Fruit fly (Drosophila melanogaster) whole organism, embryonic: ENCODE results near the gene Pig1.

ENCODE experiments used
- Awh ChIP-seq: fragments of 200-800 bp; sonication (Bioruptor generic); IDR thresholded peaks from 2 replicates; pipeline ENCODE4, ENCODE4 v1.3.6; 2022; ENCODE audit warnings: missing biosample characterization, missing genetic modification characterization
- B-H2 ChIP-seq: fragments of 200-800 bp; sonication (Bioruptor generic); optimal IDR thresholded peaks from 2 replicates; lab custom pipeline; 2018; ENCODE audit warnings: missing biosample characterization, mild to moderate bottlenecking, missing genetic modification characterization
- Bdp1 ChIP-seq: fragments of 200-800 bp; sonication (Bioruptor generic); optimal IDR thresholded peaks from 3 replicates; lab custom pipeline; 2016; ENCODE audit warnings: missing biosample characterization, missing genetic modification characterization
- CG10274 ChIP-seq: fragments of 200-800 bp; sonication (Bioruptor generic); optimal IDR thresholded peaks from 3 replicates; lab custom pipeline; 2017; ENCODE audit warnings: missing biosample characterization, mild to moderate bottlenecking, missing genetic modification characterization
- CG10431 ChIP-seq: fragments of 200-800 bp; sonication (Bioruptor generic); optimal IDR thresholded peaks from 3 replicates; lab custom pipeline; 2018; ENCODE audit warnings: missing biosample characterization, mild to moderate bottlenecking, missing genetic modification characterization
- CG11504 ChIP-seq: fragments of 200-800 bp; sonication (Bioruptor generic); optimal IDR thresholded peaks from 3 replicates; lab custom pipeline; 2019; ENCODE audit warnings: missing biosample characterization, mild to moderate bottlenecking, missing genetic modification characterization, moderate library complexity
- CG11696 ChIP-seq: fragments of 200-800 bp; sonication (Bioruptor generic); IDR thresholded peaks from 2 replicates; pipeline ENCODE4 v1.3.6; 2022; ENCODE audit warnings: missing biosample characterization, missing genetic modification characterization
- CG12155 ChIP-seq: fragments of 200-800 bp; sonication (Bioruptor generic); optimal IDR thresholded peaks from 3 replicates; lab custom pipeline; 2016; ENCODE audit warnings: missing biosample characterization, missing genetic modification characterization
- CG14860 ChIP-seq: fragments of 200-800 bp; sonication (Bioruptor generic); IDR thresholded peaks from 3 replicates; pipeline ENCODE4 v1.3.6; 2022; ENCODE audit warnings: missing biosample characterization, missing genetic modification characterization; ENCODE audit not compliant: partially characterized antibody
- CG16863 ChIP-seq: fragments of 200-800 bp; sonication (Bioruptor generic); optimal IDR thresholded peaks from 3 replicates; lab custom pipeline; 2016; ENCODE audit warnings: missing biosample characterization, missing genetic modification characterization
- CG1832 ChIP-seq: fragments of 200-800 bp; sonication (Bioruptor generic); optimal IDR thresholded peaks from 2 replicates; lab custom pipeline; 2017; ENCODE audit warnings: missing biosample characterization, mild to moderate bottlenecking, missing genetic modification characterization, inconsistent platforms
- CG18764 ChIP-seq: fragments of 200-800 bp; sonication (Bioruptor generic); optimal IDR thresholded peaks from 3 replicates; lab custom pipeline; 2016; ENCODE audit warnings: missing biosample characterization, missing genetic modification characterization
- CG2116 ChIP-seq: fragments of 200-800 bp; sonication (Bioruptor generic); optimal IDR thresholded peaks from 3 replicates; lab custom pipeline; 2018; ENCODE audit warnings: missing biosample characterization, mild to moderate bottlenecking, missing genetic modification characterization
- CG2875 ChIP-seq: fragments of 200-800 bp; sonication (Bioruptor generic); optimal IDR thresholded peaks from 2 replicates; lab custom pipeline; 2017; ENCODE audit warnings: missing biosample characterization, mild to moderate bottlenecking, missing genetic modification characterization, missing genetic modification reagents
- CG31365 ChIP-seq: fragments of 200-800 bp; sonication (Bioruptor generic); optimal IDR thresholded peaks from 2 replicates; lab custom pipeline; 2018; ENCODE audit warnings: missing biosample characterization, mild to moderate bottlenecking, missing genetic modification characterization
- CG3407 ChIP-seq: fragments of 200-800 bp; sonication (Bioruptor generic); optimal IDR thresholded peaks from 2 replicates; lab custom pipeline; 2018; ENCODE audit warnings: missing biosample characterization, mild to moderate bottlenecking, missing genetic modification characterization
- CG42726 ChIP-seq: fragments of 200-800 bp; sonication (Bioruptor generic); IDR thresholded peaks from 2 replicates; pipeline ENCODE4 v1.3.6; 2022; ENCODE audit warnings: missing biosample characterization, missing genetic modification characterization; ENCODE audit not compliant: partially characterized antibody
- CG4617 ChIP-seq: fragments of 200-800 bp; sonication (Bioruptor generic); optimal IDR thresholded peaks from 3 replicates; lab custom pipeline; 2016; ENCODE audit warnings: missing biosample characterization, missing genetic modification characterization, borderline replicate concordance
- CG4707 ChIP-seq: fragments of 200-800 bp; sonication (Bioruptor generic); optimal IDR thresholded peaks from 2 replicates; lab custom pipeline; 2018; ENCODE audit warnings: missing biosample characterization, mild to moderate bottlenecking, missing genetic modification characterization, moderate library complexity
- CG8388 ChIP-seq: fragments of 200-800 bp; sonication (Bioruptor generic); optimal IDR thresholded peaks from 2 replicates; lab custom pipeline; 2019; ENCODE audit warnings: missing biosample characterization, mild to moderate bottlenecking, missing genetic modification characterization, moderate library complexity
- CG9215 ChIP-seq: fragments of 200-800 bp; sonication (Bioruptor generic); IDR thresholded peaks from 2 replicates; pipeline ENCODE4 v1.3.6; 2022; ENCODE audit warnings: missing biosample characterization, missing genetic modification characterization
- CG9437 ChIP-seq: fragments of 200-800 bp; sonication (Bioruptor generic); optimal IDR thresholded peaks from 2 replicates; lab custom pipeline; 2018; ENCODE audit warnings: missing biosample characterization, mild to moderate bottlenecking, missing genetic modification characterization
- Eip74EF ChIP-seq, 2 experiments: fragments of 200-800 bp in 1 of 2; fragments of >200 bp in 1 of 2; sonication (Bioruptor generic) in 1 of 2; optimal IDR thresholded peaks; 2 replicates each; lab custom pipeline; 2017 to 2019; ENCODE audit warnings: missing biosample characterization in 2 of 2, missing genetic modification characterization in 2 of 2, mild to moderate bottlenecking in 1 of 2, moderate library complexity in 1 of 2
- Elba2 ChIP-seq: fragments of 200-800 bp; sonication (Bioruptor generic); optimal IDR thresholded peaks from 3 replicates; lab custom pipeline; 2016; ENCODE audit warnings: missing biosample characterization, missing genetic modification characterization
- HLHmδ ChIP-seq: fragments of 200-800 bp; sonication (Bioruptor generic); optimal IDR thresholded peaks from 2 replicates; lab custom pipeline; 2018; ENCODE audit warnings: missing biosample characterization, mild to moderate bottlenecking, missing genetic modification characterization, moderate library complexity
- HmgD ChIP-seq: fragments of 200-800 bp; sonication (Bioruptor generic); optimal IDR thresholded peaks from 3 replicates; lab custom pipeline; 2016; ENCODE audit warnings: missing biosample characterization, missing genetic modification characterization
- Hr51 ChIP-seq, 2 experiments: fragments of 200-800 bp; sonication (Bioruptor generic); optimal IDR thresholded peaks; 2 replicates in 1 of 2; 3 replicates in 1 of 2; lab custom pipeline; 2016 to 2018; ENCODE audit warnings: missing biosample characterization in 2 of 2, missing genetic modification characterization in 2 of 2, mild to moderate bottlenecking in 1 of 2, moderate library complexity in 1 of 2
- Lpt ChIP-seq: fragments of >200 bp; optimal IDR thresholded peaks from 2 replicates; lab custom pipeline; 2018; ENCODE audit warnings: missing biosample characterization, missing genetic modification characterization
- Max ChIP-seq: fragments of 200-800 bp; sonication (Bioruptor generic); optimal IDR thresholded peaks from 2 replicates; lab custom pipeline; 2016; ENCODE audit warnings: missing biosample characterization, mild to moderate bottlenecking, missing genetic modification characterization
- Nf-YB ChIP-seq: fragments of 200-800 bp; sonication (Bioruptor generic); optimal IDR thresholded peaks from 3 replicates; lab custom pipeline; 2019; ENCODE audit warnings: missing biosample characterization, mild to moderate bottlenecking, missing genetic modification characterization, moderate library complexity
- NfI ChIP-seq: fragments of 200-800 bp; sonication (Bioruptor generic); optimal IDR thresholded peaks from 3 replicates; lab custom pipeline; 2018; ENCODE audit warnings: missing biosample characterization, mild to moderate bottlenecking, missing genetic modification characterization, moderate library complexity
- Pdp1 ChIP-seq, 2 experiments: fragments of 200-800 bp; sonication (Bioruptor generic); optimal IDR thresholded peaks; 3 replicates each; lab custom pipeline; 2016; ENCODE audit warnings: missing biosample characterization in 2 of 2, missing genetic modification characterization in 2 of 2, mild to moderate bottlenecking in 1 of 2, moderate library complexity in 1 of 2
- Vsx1 ChIP-seq: fragments of 200-800 bp; sonication (Bioruptor generic); optimal IDR thresholded peaks from 2 replicates; lab custom pipeline; 2017; ENCODE audit warnings: missing biosample characterization, mild to moderate bottlenecking, missing genetic modification characterization, missing genetic modification reagents
- YL-1 ChIP-seq: fragments of 200-800 bp; sonication (Bioruptor generic); optimal IDR thresholded peaks from 3 replicates; lab custom pipeline; 2017; ENCODE audit warnings: missing biosample characterization, mild to moderate bottlenecking, missing genetic modification characterization
- amos ChIP-seq: fragments of 200-800 bp; sonication (Bioruptor generic); IDR thresholded peaks from 2 replicates; pipeline ENCODE4 v1.3.6; 2022; ENCODE audit warnings: missing biosample characterization, missing genetic modification characterization; ENCODE audit not compliant: partially characterized antibody
- bcd ChIP-seq: fragments of 200-800 bp; sonication (Bioruptor generic); optimal IDR thresholded peaks from 2 replicates; lab custom pipeline; 2017; ENCODE audit warnings: missing biosample characterization, mild to moderate bottlenecking, missing genetic modification characterization
- cas ChIP-seq: fragments of 200-800 bp; sonication (Bioruptor generic); IDR thresholded peaks from 2 replicates; pipeline ENCODE4 v1.3.6; 2022; ENCODE audit warnings: missing biosample characterization, missing genetic modification characterization
- da ChIP-seq: fragments of 200-800 bp; sonication (Bioruptor generic); optimal IDR thresholded peaks from 2 replicates; lab custom pipeline; 2016; ENCODE audit warnings: missing biosample characterization, missing genetic modification characterization
- dm ChIP-seq: fragments of 200-800 bp; sonication (Bioruptor generic); optimal IDR thresholded peaks from 3 replicates; lab custom pipeline; 2016; ENCODE audit warnings: missing biosample characterization, missing genetic modification characterization
- dmrt11E ChIP-seq: fragments of 200-800 bp; sonication (Bioruptor generic); optimal IDR thresholded peaks from 3 replicates; lab custom pipeline; 2018; ENCODE audit warnings: missing biosample characterization, mild to moderate bottlenecking, missing genetic modification characterization, moderate library complexity
- fd64A ChIP-seq: fragments of 200-800 bp; sonication (Bioruptor generic); optimal IDR thresholded peaks from 3 replicates; lab custom pipeline; 2018; ENCODE audit warnings: missing biosample characterization, mild to moderate bottlenecking, missing genetic modification characterization
- gsb ChIP-seq: fragments of 200-800 bp; sonication (Bioruptor generic); IDR thresholded peaks from 2 replicates; pipeline ENCODE4 v1.3.6; 2022; ENCODE audit warnings: missing biosample characterization, missing genetic modification characterization
- nerfin-1 ChIP-seq: fragments of 200-800 bp; sonication (Bioruptor generic); optimal IDR thresholded peaks from 3 replicates; lab custom pipeline; 2019; ENCODE audit warnings: missing biosample characterization, mild to moderate bottlenecking, missing genetic modification characterization, moderate library complexity
- pum ChIP-seq: fragments of 200-800 bp; sonication (Bioruptor generic); optimal IDR thresholded peaks from 2 replicates; lab custom pipeline; 2016; ENCODE audit warnings: missing biosample characterization, missing genetic modification characterization
- slou ChIP-seq: fragments of 200-800 bp; sonication (Bioruptor generic); optimal IDR thresholded peaks from 3 replicates; lab custom pipeline; 2016; ENCODE audit warnings: missing biosample characterization, missing genetic modification characterization
- tna ChIP-seq: fragments of 200-800 bp; sonication (Bioruptor generic); IDR thresholded peaks from 2 replicates; pipeline ENCODE4 v1.3.6; 2022; ENCODE audit warnings: missing biosample characterization, missing genetic modification characterization; ENCODE audit not compliant: partially characterized antibody
- tx ChIP-seq: fragments of 200-800 bp; sonication (Bioruptor generic); optimal IDR thresholded peaks from 2 replicates; lab custom pipeline; 2016; ENCODE audit warnings: missing biosample characterization, missing genetic modification characterization

The Pig1 gene

dm6 chrX:3255569-3256309 is 6.7 kb upstream of the Pig1 start (continued):
- peak; percentile 90 for TF ChIP-seq CG2875 (GFP tag; lab: Kevin White, UChicago)
- peak; percentile 85 for TF ChIP-seq B-H2 (GFP tag; lab: Kevin White, UChicago)
- peak; percentile 79 for TF ChIP-seq CG11696 (GFP tag; lab: Robert Waterston, UW)
- no peak for TF ChIP-seq Lpt
- TF ChIP-seq Pdp1 (GFP tag; optimal IDR thresholded peaks at IDR 0.05; lab: Kevin White, UChicago) = peak; percentile 77 to 87
- TF ChIP-seq dmrt11E (tag; lab: Kevin White, UChicago) = peak; percentile 67
- peak; percentile 76 for TF ChIP-seq HmgD (GFP tag; lab: Kevin White, UChicago)
- TF ChIP-seq CG12155 (GFP tag; lab: Kevin White, UChicago) = peak; percentile 94
- no peak for TF ChIP-seq HLHmδ (GFP tag; lab: Kevin White, UChicago)
- TF ChIP-seq CG9437 = peak; percentile 93
- TF ChIP-seq Awh = peak; percentile 87
- peak; percentile 92 to 98 for TF ChIP-seq Hr51 (GFP tag; optimal IDR thresholded peaks at IDR 0.05; lab: Kevin White, UChicago)
- TF ChIP-seq Elba2 = no peak
- TF ChIP-seq CG9215 = peak; percentile 92
- peak; percentile 61 for TF ChIP-seq fd64A (GFP tag; lab: Kevin White, UChicago)
- TF ChIP-seq YL-1 (GFP tag; lab: Kevin White, UChicago) = peak; percentile 78
- TF ChIP-seq CG14860 (GFP tag; lab: Robert Waterston, UW) = no peak; the same call in 2 of the 3 replicates
- TF ChIP-seq CG16863 (GFP tag; lab: Kevin White, UChicago) = peak; percentile 95
- TF ChIP-seq CG10431 (GFP tag; lab: Kevin White, UChicago) = peak; percentile 70
- TF ChIP-seq CG4617 (GFP tag; lab: Kevin White, UChicago) = peak; percentile 81
- peak; percentile 85 for TF ChIP-seq da (GFP tag; lab: Kevin White, UChicago)
- peak; percentile 81 for TF ChIP-seq slou (GFP tag; lab: Kevin White, UChicago)
- peak; percentile 84 for TF ChIP-seq pum (GFP tag; lab: Kevin White, UChicago)
- TF ChIP-seq bcd = peak; percentile 97
- TF ChIP-seq cas (GFP tag; lab: Robert Waterston, UW) = peak; percentile 82
- peak; percentile 88 for TF ChIP-seq gsb (GFP tag; lab: Robert Waterston, UW)
- peak; percentile 94 for TF ChIP-seq Vsx1
- TF ChIP-seq CG8388 (GFP tag; lab: Kevin White, UChicago) = peak; percentile 90
- peak; percentile 31; the same call in 1 of the 2 replicates for TF ChIP-seq amos (GFP tag; lab: Robert Waterston, UW)
- peak; percentile 91 for TF ChIP-seq nerfin-1
- TF ChIP-seq tx (GFP tag; lab: Kevin White, UChicago) = peak; percentile 92
- TF ChIP-seq CG31365 (tag; lab: Kevin White, UChicago) = peak; percentile 58
- peak; percentile 92 for TF ChIP-seq CG18764 (GFP tag; lab: Kevin White, UChicago)
- TF ChIP-seq Max (GFP tag; lab: Kevin White, UChicago) = peak; percentile 94
- TF ChIP-seq Eip74EF (GFP tag; optimal IDR thresholded peaks at IDR 0.05; lab: Kevin White, UChicago) = peak in 1 of 2 experiments; percentile 75
- TF ChIP-seq CG4707 (GFP tag; lab: Kevin White, UChicago) = peak; percentile 58
- peak; percentile 68 for TF ChIP-seq CG2116 (GFP tag; lab: Kevin White, UChicago)
- TF ChIP-seq CG1832 (GFP tag; lab: Kevin White, UChicago) = no peak
- peak; percentile 81 for TF ChIP-seq Nf-YB (GFP tag; lab: Kevin White, UChicago)
- peak; percentile 87 for TF ChIP-seq dm
- TF ChIP-seq tna (GFP tag; lab: Robert Waterston, UW) = no peak
- peak; percentile 96 for TF ChIP-seq CG11504 (tag; lab: Kevin White, UChicago)
- peak; percentile 87 for TF ChIP-seq CG10274
- TF ChIP-seq NfI (GFP tag; lab: Kevin White, UChicago) = peak; percentile 95
- peak; percentile 85 for TF ChIP-seq Bdp1 (GFP tag; lab: Kevin White, UChicago)
- TF ChIP-seq CG42726 (GFP tag; lab: Robert Waterston, UW) = no peak
- TF ChIP-seq CG3407 (GFP tag; lab: Kevin White, UChicago) = peak; percentile 88
